Fruit fly (Drosophila melanogaster) whole organism, embryonic: ENCODE data around the gene par-6.

Experiments
- Atf6 ChIP-seq: fragments of 200-800 bp; sonication (Bioruptor generic); IDR thresholded peaks from 2 replicates; pipeline ENCODE4 v1.3.6; 2022; ENCODE audit warnings: missing biosample characterization, missing genetic modification characterization
- CG10209 ChIP-seq: fragments of 200-800 bp; sonication (Bioruptor generic); optimal IDR thresholded peaks from 3 replicates; lab custom pipeline; 2017; ENCODE audit warnings: missing biosample characterization, mild to moderate bottlenecking, missing genetic modification characterization, missing genetic modification reagents
- CG1024 ChIP-seq: fragments of 200-800 bp; sonication (Bioruptor generic); IDR thresholded peaks from 2 replicates; pipeline ENCODE4 v1.3.6; 2022; ENCODE audit warnings: missing biosample characterization, missing genetic modification characterization
- CG10366 ChIP-seq: fragments of 200-800 bp; sonication (Bioruptor generic); IDR thresholded peaks from 2 replicates; pipeline ENCODE4 v1.3.6; 2022; ENCODE audit warnings: missing biosample characterization, missing genetic modification characterization
- CG10979 ChIP-seq: fragments of 200-800 bp; sonication (Bioruptor generic); optimal IDR thresholded peaks from 2 replicates; lab custom pipeline; 2018; ENCODE audit warnings: missing biosample characterization, mild to moderate bottlenecking, missing genetic modification characterization, moderate library complexity
- CG13424 ChIP-seq: fragments of 200-800 bp; sonication (Bioruptor generic); optimal IDR thresholded peaks from 2 replicates; lab custom pipeline; 2019; ENCODE audit warnings: missing biosample characterization, mild to moderate bottlenecking, missing genetic modification characterization, moderate library complexity
- CG14710 ChIP-seq: fragments of 200-800 bp; sonication (Bioruptor generic); optimal IDR thresholded peaks from 3 replicates; lab custom pipeline; 2019; ENCODE audit warnings: missing biosample characterization, mild to moderate bottlenecking, missing genetic modification characterization, moderate library complexity
- CG17568 ChIP-seq: fragments of 200-800 bp; sonication (Bioruptor generic); optimal IDR thresholded peaks from 2 replicates; lab custom pipeline; 2018; ENCODE audit warnings: missing biosample characterization, mild to moderate bottlenecking, missing genetic modification characterization, moderate library complexity
- CG1832 ChIP-seq: fragments of 200-800 bp; sonication (Bioruptor generic); optimal IDR thresholded peaks from 2 replicates; lab custom pipeline; 2017; ENCODE audit warnings: missing biosample characterization, mild to moderate bottlenecking, missing genetic modification characterization, inconsistent platforms
- CG30431 ChIP-seq: fragments of 200-800 bp; sonication (Bioruptor generic); optimal IDR thresholded peaks from 2 replicates; lab custom pipeline; 2017; ENCODE audit warnings: missing biosample characterization, missing genetic modification characterization
- CG3065 ChIP-seq: fragments of 200-800 bp; sonication (Bioruptor generic); optimal IDR thresholded peaks from 2 replicates; lab custom pipeline; 2016; ENCODE audit warnings: missing biosample characterization, missing genetic modification characterization
- CG32772 ChIP-seq: fragments of 200-800 bp; sonication (Bioruptor generic); IDR thresholded peaks from 2 replicates; pipeline ENCODE4 v1.3.6; 2022; ENCODE audit warnings: missing biosample characterization, missing genetic modification characterization
- CG3995 ChIP-seq: fragments of 200-800 bp; sonication (Bioruptor generic); optimal IDR thresholded peaks from 3 replicates; lab custom pipeline; 2016; ENCODE audit warnings: missing biosample characterization, missing genetic modification characterization
- CG6254 ChIP-seq: fragments of 200-800 bp; sonication (Bioruptor generic); optimal IDR thresholded peaks from 3 replicates; lab custom pipeline; 2017; ENCODE audit warnings: mild to moderate bottlenecking, missing biosample characterization, missing genetic modification reagents, missing genetic modification characterization
- CG6654 ChIP-seq: fragments of 200-800 bp; sonication (Bioruptor generic); optimal IDR thresholded peaks from 2 replicates; lab custom pipeline; 2017; ENCODE audit warnings: missing biosample characterization, mild to moderate bottlenecking, missing genetic modification characterization
- CG6854 ChIP-seq: fragments of 200-800 bp; sonication (Bioruptor generic); optimal IDR thresholded peaks from 3 replicates; lab custom pipeline; 2017; ENCODE audit warnings: missing biosample characterization, mild to moderate bottlenecking, missing genetic modification characterization
- CG7839 ChIP-seq: fragments of 200-800 bp; sonication (Bioruptor generic); optimal IDR thresholded peaks from 3 replicates; lab custom pipeline; 2018; ENCODE audit warnings: missing biosample characterization, mild to moderate bottlenecking, missing genetic modification characterization, moderate library complexity
- CG8290 ChIP-seq, 3 experiments: fragments of 200-800 bp; sonication (Bioruptor generic); optimal IDR thresholded peaks; 2 replicates each; lab custom pipeline; 2016 to 2019; ENCODE audit warnings: missing biosample characterization in 3 of 3, missing genetic modification characterization in 3 of 3, mild to moderate bottlenecking in 2 of 3, moderate library complexity in 1 of 3
- CG9797 ChIP-seq: fragments of 200-800 bp; sonication (Bioruptor generic); optimal IDR thresholded peaks from 3 replicates; lab custom pipeline; 2018; ENCODE audit warnings: missing biosample characterization, mild to moderate bottlenecking, missing genetic modification characterization
- D19A ChIP-seq: fragments of 200-800 bp; optimal IDR thresholded peaks from 3 replicates; lab custom pipeline; 2019; ENCODE audit warnings: missing biosample characterization, mild to moderate bottlenecking, missing genetic modification characterization, moderate library complexity
- Deaf1 ChIP-seq: fragments of 200-800 bp; optimal IDR thresholded peaks from 3 replicates; lab custom pipeline; 2019; ENCODE audit warnings: missing biosample characterization, mild to moderate bottlenecking, missing genetic modification characterization, moderate library complexity
- Doc3 ChIP-seq: fragments of 200-800 bp; sonication (Bioruptor generic); IDR thresholded peaks from 3 replicates; pipeline ENCODE4 v1.3.6; 2022; ENCODE audit warnings: missing biosample characterization, missing genetic modification characterization; ENCODE audit not compliant: partially characterized antibody
- Dref ChIP-seq: fragments of 200-800 bp; sonication (Bioruptor generic); IDR thresholded peaks from 2 replicates; pipeline ENCODE4 v1.3.6; 2022; ENCODE audit warnings: missing biosample characterization, missing genetic modification characterization
- Elba2 ChIP-seq: fragments of 200-800 bp; sonication (Bioruptor generic); optimal IDR thresholded peaks from 3 replicates; lab custom pipeline; 2016; ENCODE audit warnings: missing biosample characterization, missing genetic modification characterization
- Ets65A ChIP-seq: fragments of 200-800 bp; sonication (Bioruptor generic); peaks from one replicate; lab custom pipeline; 2016; ENCODE audit warnings: missing biosample characterization, missing genetic modification characterization
- Gug ChIP-seq: fragments of 200-800 bp; sonication (Bioruptor generic); IDR thresholded peaks from 4 replicates; pipeline ENCODE4 v1.3.6; 2022; ENCODE audit warnings: missing biosample characterization, missing genetic modification characterization
- HLH3B ChIP-seq: fragments of 200-800 bp; sonication (Bioruptor generic); IDR thresholded peaks from 2 replicates; pipeline ENCODE4 v1.3.6; 2022; ENCODE audit warnings: missing biosample characterization, missing genetic modification characterization
- Hmr ChIP-seq: fragments of 200-800 bp; sonication (Bioruptor generic); optimal IDR thresholded peaks from 3 replicates; lab custom pipeline; 2017; ENCODE audit warnings: mild to moderate bottlenecking, missing biosample characterization, missing genetic modification reagents, missing genetic modification characterization
- Hmx ChIP-seq: fragments of 200-800 bp; sonication (Bioruptor generic); optimal IDR thresholded peaks from 2 replicates; lab custom pipeline; 2016; ENCODE audit warnings: missing biosample characterization, missing genetic modification characterization
- Hr39 ChIP-seq: fragments of >200 bp; optimal IDR thresholded peaks from 2 replicates; lab custom pipeline; 2017
- MBD-R2 ChIP-seq: fragments of 200-800 bp; sonication (Bioruptor generic); IDR thresholded peaks from 2 replicates; pipeline ENCODE4 v1.3.6; 2022; ENCODE audit warnings: missing biosample characterization, missing genetic modification characterization
- Scr ChIP-seq: fragments of 200-800 bp; sonication (Bioruptor generic); IDR thresholded peaks from 2 replicates; pipeline ENCODE4 v1.3.6; 2022; ENCODE audit warnings: missing biosample characterization, missing genetic modification characterization; ENCODE audit not compliant: partially characterized antibody
- Six4 ChIP-seq: fragments of 200-800 bp; sonication (Bioruptor generic); optimal IDR thresholded peaks from 2 replicates; lab custom pipeline; 2016; ENCODE audit warnings: missing biosample characterization, missing genetic modification characterization
- Sry-δ ChIP-seq: fragments of 200-800 bp; sonication (Bioruptor generic); optimal IDR thresholded peaks from 2 replicates; lab custom pipeline; 2016; ENCODE audit warnings: missing biosample characterization, missing genetic modification characterization
- Trl ChIP-seq, 3 experiments: fragments of >200 bp in 2 of 3; fragments of 200-800 bp in 1 of 3; sonication (Bioruptor generic) in 1 of 3; optimal IDR thresholded peaks; 2 replicates in 1 of 3; 3 replicates in 2 of 3; lab custom pipeline; 2016 to 2017; ENCODE audit warnings: missing biosample characterization in 1 of 3, missing genetic modification characterization in 1 of 3
- chn ChIP-seq: fragments of 200-800 bp; sonication (Bioruptor generic); optimal IDR thresholded peaks from 2 replicates; lab custom pipeline; 2016; ENCODE audit warnings: missing biosample characterization, missing genetic modification characterization
- crp ChIP-seq, 2 experiments: fragments of 200-800 bp; sonication (Bioruptor generic); optimal IDR thresholded peaks; 2 replicates in 1 of 2; 3 replicates in 1 of 2; lab custom pipeline; 2017; ENCODE audit warnings: missing biosample characterization in 2 of 2, missing genetic modification characterization in 2 of 2, mild to moderate bottlenecking in 1 of 2, moderate library complexity in 1 of 2
- emc ChIP-seq: fragments of 200-800 bp; sonication (Bioruptor generic); optimal IDR thresholded peaks from 2 replicates; lab custom pipeline; 2016; ENCODE audit warnings: missing biosample characterization, missing genetic modification characterization
- fru ChIP-seq: fragments of >200 bp; optimal IDR thresholded peaks from 2 replicates; lab custom pipeline; 2017
- lilli ChIP-seq: fragments of 200-800 bp; sonication (Bioruptor generic); optimal IDR thresholded peaks from 3 replicates; lab custom pipeline; 2016; ENCODE audit warnings: missing biosample characterization, missing genetic modification characterization
- luna ChIP-seq: fragments of 200-800 bp; sonication (Bioruptor generic); optimal IDR thresholded peaks from 2 replicates; lab custom pipeline; 2016; ENCODE audit warnings: missing biosample characterization, missing genetic modification characterization
- nau ChIP-seq: fragments of 200-800 bp; sonication (Bioruptor generic); optimal IDR thresholded peaks from 3 replicates; lab custom pipeline; 2017; ENCODE audit warnings: missing biosample characterization, mild to moderate bottlenecking, missing genetic modification characterization, missing genetic modification reagents
- pb ChIP-seq: fragments of 200-800 bp; sonication (Bioruptor generic); optimal IDR thresholded peaks from 3 replicates; lab custom pipeline; 2016; ENCODE audit warnings: missing biosample characterization, missing genetic modification characterization
- pho ChIP-seq: fragments of 200-800 bp; sonication (Bioruptor generic); optimal IDR thresholded peaks from 2 replicates; lab custom pipeline; 2016; ENCODE audit warnings: missing biosample characterization, missing genetic modification characterization
- pros ChIP-seq: fragments of 200-800 bp; sonication (Bioruptor generic); optimal IDR thresholded peaks from 3 replicates; lab custom pipeline; 2019; ENCODE audit warnings: missing biosample characterization, mild to moderate bottlenecking, missing genetic modification characterization, moderate library complexity
- scrt ChIP-seq: fragments of 200-800 bp; sonication (Bioruptor generic); optimal IDR thresholded peaks from 2 replicates; lab custom pipeline; 2018; ENCODE audit warnings: missing biosample characterization, mild to moderate bottlenecking, missing genetic modification characterization, moderate library complexity
- sd ChIP-seq: fragments of 200-800 bp; sonication (Bioruptor generic); optimal IDR thresholded peaks from 3 replicates; lab custom pipeline; 2018; ENCODE audit warnings: missing biosample characterization, mild to moderate bottlenecking, missing genetic modification characterization, moderate library complexity
- sna ChIP-seq: fragments of 200-800 bp; sonication (Bioruptor generic); IDR thresholded peaks from 2 replicates; pipeline ENCODE4 v1.3.6; 2022; ENCODE audit warnings: missing biosample characterization, missing genetic modification characterization; ENCODE audit not compliant: partially characterized antibody
- stwl ChIP-seq: fragments of 200-800 bp; sonication (Bioruptor generic); optimal IDR thresholded peaks from 3 replicates; lab custom pipeline; 2018; ENCODE audit warnings: missing biosample characterization, mild to moderate bottlenecking, missing genetic modification characterization, moderate library complexity
- sug ChIP-seq: fragments of 200-800 bp; optimal IDR thresholded peaks from 2 replicates; lab custom pipeline; 2019; ENCODE audit warnings: missing biosample characterization, mild to moderate bottlenecking, missing genetic modification characterization, moderate library complexity
- tio ChIP-seq: fragments of 200-800 bp; sonication (Bioruptor generic); optimal IDR thresholded peaks from 2 replicates; lab custom pipeline; 2017; ENCODE audit warnings: missing biosample characterization, missing genetic modification characterization, inconsistent platforms

Gene par-6

DNA sequence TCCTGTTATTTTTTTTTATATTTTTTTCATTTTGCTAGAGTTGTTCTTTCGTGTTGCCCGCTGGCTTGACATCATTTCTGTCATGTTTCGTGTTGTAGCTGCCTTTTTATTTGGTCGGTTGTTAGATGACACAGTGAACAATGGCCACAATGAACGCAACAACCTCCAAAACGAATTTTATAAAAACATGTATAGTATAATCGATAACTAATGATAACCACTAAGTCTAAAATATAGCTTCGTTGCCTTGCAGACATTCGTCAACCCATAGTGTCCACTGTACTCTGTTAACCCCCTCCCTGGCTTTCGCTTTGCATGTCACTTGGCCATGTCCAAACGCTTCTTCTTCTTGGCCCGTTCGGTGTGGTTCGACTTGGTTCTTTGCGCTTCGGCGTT lies 10.6 kb downstream of the par-6 start (continued):
- TF ChIP-seq Hr39 (lab: Kevin White, UChicago) (no peak), sd (tag; lab: Kevin White, UChicago) (no peak), pb (GFP tag; lab: Kevin White, UChicago) (peak; percentile 42), CG10979 (peak; percentile 58), luna (GFP tag; lab: Kevin White, UChicago) (no peak), emc (GFP tag; lab: Kevin White, UChicago) (peak; percentile 8), fru (lab: Kevin White, UChicago) (no peak), sug (tag; lab: Kevin White, UChicago) (peak; percentile 19), pho (GFP tag; lab: Kevin White, UChicago) (peak; percentile 30), CG10366 (peak; percentile 80), stwl (tag; lab: Kevin White, UChicago) (no peak), Ets65A (GFP tag; lab: Kevin White, UChicago) (peak; percentile 85), CG10209 (peak; percentile 47), MBD-R2 (GFP tag; lab: Robert Waterston, UW) (peak; percentile 63), CG14710 (tag; lab: Kevin White, UChicago) (peak; percentile 52), Gug (GFP tag; lab: Robert Waterston, UW) (peak; percentile 84), CG17568 (GFP tag; lab: Kevin White, UChicago) (no peak), CG6654 (GFP tag; lab: Kevin White, UChicago) (peak; percentile 36), CG6254 (GFP tag; lab: Kevin White, UChicago) (peak; percentile 41), Elba2 (no peak), CG6854 (GFP tag; lab: Kevin White, UChicago) (no peak), CG9797 (GFP tag; lab: Kevin White, UChicago) (no peak), Dref (GFP tag; lab: Robert Waterston, UW) (no peak), Six4 (GFP tag; lab: Kevin White, UChicago) (peak; percentile 43), CG8290 (GFP tag; optimal IDR thresholded peaks at IDR 0.05; lab: Kevin White, UChicago) (no peak), CG8290 (tag; optimal IDR thresholded peaks at IDR 0.05; lab: Kevin White, UChicago) (peak in 1 of 2 experiments; percentile 90), Doc3 (GFP tag; lab: Robert Waterston, UW) (no peak), Trl (optimal IDR thresholded peaks at IDR 0.05; lab: Kevin White, UChicago) (no peak), Trl (GFP tag; optimal IDR thresholded peaks at IDR 0.05; lab: Kevin White, UChicago) (peak; percentile 79), HLH3B (peak; percentile 89), crp (GFP tag; optimal IDR thresholded peaks at IDR 0.05; lab: Kevin White, UChicago) (no peak), Atf6 (GFP tag; lab: Robert Waterston, UW) (peak; percentile 75), pros (GFP tag; lab: Kevin White, UChicago) (no peak), CG30431 (GFP tag; lab: Kevin White, UChicago) (no peak), lilli (GFP tag; lab: Kevin White, UChicago) (peak; percentile 72), CG13424 (tag; lab: Kevin White, UChicago) (peak; percentile 69), Deaf1 (tag; lab: Kevin White, UChicago) (peak; percentile 19), Hmr (GFP tag; lab: Kevin White, UChicago) (peak; percentile 10), CG1832 (GFP tag; lab: Kevin White, UChicago) (no peak), sna (GFP tag; lab: Robert Waterston, UW) (no peak), Scr (no peak), CG7839 (tag; lab: Kevin White, UChicago) (peak; percentile 69), CG1024 (GFP tag; lab: Robert Waterston, UW) (peak; percentile 73), nau (GFP tag; lab: Kevin White, UChicago) (peak; percentile 23), CG32772 (GFP tag; lab: Robert Waterston, UW) (peak; percentile 79), tio (GFP tag; lab: Kevin White, UChicago) (no peak), chn (GFP tag; lab: Kevin White, UChicago) (peak; percentile 59), Sry-δ (peak; percentile 44), scrt (GFP tag; lab: Kevin White, UChicago) (no peak), CG3995 (GFP tag; lab: Kevin White, UChicago) (no peak), Hmx (GFP tag; lab: Kevin White, UChicago) (no peak), CG3065 (no peak), D19A (tag; lab: Kevin White, UChicago) (peak; percentile 27)
